Worm (Caenorhabditis elegans) whole organism, L1 larva: ENCODE results near the gene twk-34.

Source experiments
- C04F5.9 ChIP-seq: sonication (generic microtip); optimal IDR thresholded peaks from 2 replicates; lab custom pipeline; 2016; ENCODE audit warnings: missing genetic modification characterization, missing compliant biosample characterization
- C16A3.4 ChIP-seq: fragments of 150-350 bp; optimal IDR thresholded peaks from 2 replicates; lab custom pipeline; 2014; ENCODE audit warnings: missing biosample characterization, missing genetic modification characterization
- C34B4.2 ChIP-seq: sonication (generic microtip); optimal IDR thresholded peaks from 2 replicates; lab custom pipeline; 2017; ENCODE audit warnings: mild to moderate bottlenecking, missing genetic modification characterization, missing compliant biosample characterization
- F16B12.6 ChIP-seq: fragments of 150-350 bp; optimal IDR thresholded peaks from 2 replicates; lab custom pipeline; 2014; ENCODE audit warnings: missing biosample characterization, missing genetic modification characterization
- Y116A8C.19 ChIP-seq: sonication (generic microtip); optimal IDR thresholded peaks from 2 replicates; lab custom pipeline; 2016; ENCODE audit warnings: missing compliant biosample characterization, missing genetic modification characterization, borderline replicate concordance
- aha-1 ChIP-seq: fragments of 150-350 bp; optimal IDR thresholded peaks from 2 replicates; lab custom pipeline; 2014; ENCODE audit warnings: missing biosample characterization, missing genetic modification characterization
- ama-1 ChIP-seq: fragments of 150-350 bp; optimal IDR thresholded peaks from 2 replicates; lab custom pipeline; 2014
- blmp-1 ChIP-seq: fragments of 150-350 bp; optimal IDR thresholded peaks from 2 replicates; lab custom pipeline; 2014; ENCODE audit warnings: missing biosample characterization, missing genetic modification characterization
- ceh-8 ChIP-seq: fragments of 200-800 bp; sonication (Bioruptor generic); optimal IDR thresholded peaks from 2 replicates; lab custom pipeline; 2018; ENCODE audit warnings: mild to moderate bottlenecking, missing genetic modification characterization, moderate library complexity, missing compliant biosample characterization
- ceh-82 ChIP-seq, 3 experiments: fragments of 150-350 bp in 1 of 3; sonication (generic microtip) in 2 of 3; optimal IDR thresholded peaks; 2 replicates each; lab custom pipeline; 2014 to 2017; ENCODE audit warnings: missing biosample characterization in 3 of 3, missing genetic modification characterization in 3 of 3
- efl-3 ChIP-seq: fragments of 200-800 bp; sonication (Bioruptor generic); optimal IDR thresholded peaks from 2 replicates; lab custom pipeline; 2018; ENCODE audit warnings: mild to moderate bottlenecking, missing genetic modification characterization, missing compliant biosample characterization
- elt-2 ChIP-seq: sonication (generic microtip); optimal IDR thresholded peaks from 2 replicates; lab custom pipeline; 2016; ENCODE audit warnings: missing genetic modification characterization, mild to moderate bottlenecking, inconsistent platforms, missing compliant biosample characterization, missing genetic modification reagents
- ets-5 ChIP-seq: fragments of 200-800 bp; sonication (Bioruptor generic); IDR thresholded peaks from 2 replicates; pipeline ENCODE4 v1.3.6; 2022; ENCODE audit warnings: missing genetic modification characterization, missing compliant biosample characterization
- fkh-10 ChIP-seq: sonication (generic microtip); optimal IDR thresholded peaks from 2 replicates; lab custom pipeline; 2017; ENCODE audit warnings: missing biosample characterization, missing genetic modification reagents, missing genetic modification characterization
- fkh-4 ChIP-seq: sonication (generic microtip); optimal IDR thresholded peaks from 2 replicates; lab custom pipeline; 2016; ENCODE audit warnings: missing compliant biosample characterization, missing genetic modification characterization, borderline replicate concordance
- hlh-17 ChIP-seq: fragments of 200-800 bp; sonication (Bioruptor generic); optimal IDR thresholded peaks from 2 replicates; lab custom pipeline; 2018; ENCODE audit warnings: missing genetic modification characterization, mild to moderate bottlenecking, missing compliant biosample characterization, moderate library complexity, borderline replicate concordance
- hlh-4 ChIP-seq: sonication (generic microtip); optimal IDR thresholded peaks from 2 replicates; lab custom pipeline; 2016; ENCODE audit warnings: mild to moderate bottlenecking, missing genetic modification characterization, missing compliant biosample characterization
- hpl-2 ChIP-seq: fragments of 150-350 bp; optimal IDR thresholded peaks from 2 replicates; lab custom pipeline; 2014; ENCODE audit warnings: missing biosample characterization, missing genetic modification reagents, missing genetic modification characterization
- irx-1 ChIP-seq: sonication (generic microtip); optimal IDR thresholded peaks from 2 replicates; lab custom pipeline; 2016; ENCODE audit warnings: missing genetic modification characterization, missing compliant biosample characterization
- isw-1 ChIP-seq: fragments of 200-800 bp; sonication (Bioruptor generic); IDR thresholded peaks from 2 replicates; pipeline ENCODE4 v1.3.6; 2022; ENCODE audit warnings: missing genetic modification characterization, missing compliant biosample characterization
- lin-13 ChIP-seq: fragments of 150-350 bp; optimal IDR thresholded peaks from 2 replicates; lab custom pipeline; 2014; ENCODE audit warnings: missing biosample characterization, missing genetic modification reagents, missing genetic modification characterization
- lin-15B ChIP-seq: fragments of 150-350 bp; sonication (generic microtip); optimal IDR thresholded peaks from 3 replicates; lab custom pipeline; 2014; ENCODE audit warnings: missing biosample characterization, missing genetic modification characterization
- lin-35 ChIP-seq, 2 experiments: fragments of 150-350 bp; optimal IDR thresholded peaks; 2 replicates each; lab custom pipeline; 2014; ENCODE audit warnings: missing biosample characterization in 2 of 2, missing genetic modification characterization in 2 of 2, missing genetic modification reagents in 2 of 2
- lir-3 ChIP-seq: sonication (generic microtip); optimal IDR thresholded peaks from 2 replicates; lab custom pipeline; 2016; ENCODE audit warnings: mild to moderate bottlenecking, missing genetic modification characterization, moderate library complexity, missing compliant biosample characterization; ENCODE audit not compliant: poor library complexity
- lsy-2 ChIP-seq, 2 experiments: fragments of 150-350 bp; optimal IDR thresholded peaks; 2 replicates each; lab custom pipeline; 2014; ENCODE audit warnings: missing biosample characterization in 2 of 2, missing genetic modification characterization in 2 of 2
- mdl-1 ChIP-seq, 2 experiments: fragments of 150-350 bp; optimal IDR thresholded peaks; 2 replicates each; lab custom pipeline; 2014 to 2017; ENCODE audit warnings: missing biosample characterization in 2 of 2, missing genetic modification characterization in 2 of 2, inconsistent platforms in 1 of 2
- mef-2 ChIP-seq: fragments of 150-350 bp; optimal IDR thresholded peaks from 2 replicates; lab custom pipeline; 2014; ENCODE audit warnings: missing biosample characterization, missing genetic modification characterization
- mep-1 ChIP-seq: fragments of 150-350 bp; optimal IDR thresholded peaks from 2 replicates; lab custom pipeline; 2014; ENCODE audit warnings: missing biosample characterization, missing genetic modification characterization
- nhr-19 ChIP-seq: fragments of 200-800 bp; sonication (Bioruptor generic); conservative IDR thresholded peaks from 2 replicates; pipeline ENCODE4 v1.3.6; 2022; ENCODE audit warnings: missing genetic modification characterization, missing compliant biosample characterization
- nhr-20 ChIP-seq: sonication (generic microtip); optimal IDR thresholded peaks from 2 replicates; lab custom pipeline; 2016; ENCODE audit warnings: mild to moderate bottlenecking, missing genetic modification characterization, missing compliant biosample characterization
- nhr-28 ChIP-seq: fragments of 150-350 bp; optimal IDR thresholded peaks from 2 replicates; lab custom pipeline; 2014; ENCODE audit warnings: missing biosample characterization, missing genetic modification characterization
- nhr-85 ChIP-seq: sonication (generic microtip); peaks from one replicate; lab custom pipeline; 2016; ENCODE audit warnings: missing genetic modification characterization, inconsistent platforms, missing compliant biosample characterization
- nhr-90 ChIP-seq: sonication (generic microtip); optimal IDR thresholded peaks from 2 replicates; lab custom pipeline; 2016; ENCODE audit warnings: mild to moderate bottlenecking, missing genetic modification characterization, missing compliant biosample characterization; ENCODE audit not compliant: poor library complexity
- pax-3 ChIP-seq: fragments of 200-800 bp; sonication (Bioruptor generic); optimal IDR thresholded peaks from 2 replicates; lab custom pipeline; 2018; ENCODE audit warnings: mild to moderate bottlenecking, missing genetic modification characterization, moderate library complexity, missing compliant biosample characterization
- pqm-1 ChIP-seq: sonication (generic microtip); optimal IDR thresholded peaks from 3 replicates; lab custom pipeline; 2017; ENCODE audit warnings: missing biosample characterization, missing genetic modification characterization
- sox-4 ChIP-seq: sonication (generic microtip); optimal IDR thresholded peaks from 2 replicates; lab custom pipeline; 2016; ENCODE audit warnings: missing genetic modification characterization, missing compliant biosample characterization
- sup-37 ChIP-seq: fragments of 200-800 bp; sonication (Bioruptor generic); optimal IDR thresholded peaks from 2 replicates; lab custom pipeline; 2018; ENCODE audit warnings: mild to moderate bottlenecking, missing genetic modification characterization, missing compliant biosample characterization
- unc-130 ChIP-seq: fragments of 150-350 bp; optimal IDR thresholded peaks from 2 replicates; lab custom pipeline; 2017; ENCODE audit warnings: missing biosample characterization, missing genetic modification characterization, inconsistent platforms
- unc-30 ChIP-seq: sonication (generic microtip); optimal IDR thresholded peaks from 2 replicates; lab custom pipeline; 2017; ENCODE audit warnings: missing biosample characterization, missing genetic modification characterization
- unc-86 ChIP-seq: sonication (generic microtip); optimal IDR thresholded peaks from 2 replicates; lab custom pipeline; 2016; ENCODE audit warnings: missing genetic modification characterization, missing compliant biosample characterization
- unc-98 ChIP-seq: fragments of 200-800 bp; sonication (Bioruptor generic); IDR thresholded peaks from 2 replicates; pipeline ENCODE4 v1.3.6; 2022; ENCODE audit warnings: missing genetic modification characterization, missing compliant biosample characterization

The twk-34 gene

ce11 chrV:15664053-15664661 lies 40.6 kb upstream of the twk-34 start (continued):
- TF ChIP-seq fkh-4 (tag; lab: Kevin White, UChicago): no peak
- no peak for TF ChIP-seq lin-13
- no peak for TF ChIP-seq nhr-28 (tag; lab: Kevin White, UChicago)
- no peak for TF ChIP-seq nhr-19
- no peak for TF ChIP-seq hpl-2 (GFP tag; lab: Kevin White, UChicago)
- no peak for TF ChIP-seq sup-37 (GFP tag; lab: Kevin White, UChicago)
- TF ChIP-seq mef-2 (tag; lab: Kevin White, UChicago): no peak
- no peak for TF ChIP-seq unc-130
- no peak for TF ChIP-seq sox-4 (tag; lab: Kevin White, UChicago)
- TF ChIP-seq unc-86 (tag; lab: Kevin White, UChicago): no peak
- TF ChIP-seq C16A3.4 (tag; lab: Kevin White, UChicago): peak; percentile 47
- no peak for TF ChIP-seq F16B12.6 (tag; lab: Kevin White, UChicago)
- TF ChIP-seq ceh-82 (tag; optimal IDR thresholded peaks at IDR 0.05; lab: Kevin White, UChicago): peak in 1 of 3 experiments; percentile 24
- TF ChIP-seq ama-1: no peak
- TF ChIP-seq aha-1 (tag; lab: Kevin White, UChicago): no peak
- no peak for TF ChIP-seq C34B4.2 (tag; lab: Kevin White, UChicago)
- no peak for TF ChIP-seq lin-15B
- peak; percentile 59 for TF ChIP-seq mep-1
- no peak for TF ChIP-seq isw-1 (GFP tag; lab: Robert Waterston, UW)
- no peak for TF ChIP-seq Y116A8C.19 (tag; lab: Kevin White, UChicago)
- TF ChIP-seq unc-30 (tag; lab: Kevin White, UChicago): no peak
- no peak for TF ChIP-seq fkh-10 (GFP tag; lab: Kevin White, UChicago)
- TF ChIP-seq C04F5.9 (tag; lab: Kevin White, UChicago): no peak
- no peak for TF ChIP-seq unc-98 (GFP tag; lab: Robert Waterston, UW)
- peak; percentile 89 for TF ChIP-seq nhr-85 (tag; lab: Kevin White, UChicago)
- TF ChIP-seq lir-3 (tag; lab: Kevin White, UChicago): no peak
- no peak for TF ChIP-seq ets-5
- no peak for TF ChIP-seq efl-3
- no peak for TF ChIP-seq ceh-8 (GFP tag; lab: Kevin White, UChicago)
- peak; percentile 55 to 71 for TF ChIP-seq lsy-2 (tag; optimal IDR thresholded peaks at IDR 0.05; lab: Kevin White, UChicago)
- no peak for TF ChIP-seq hlh-4 (tag; lab: Kevin White, UChicago)
- TF ChIP-seq nhr-20 (tag; lab: Kevin White, UChicago): peak; percentile 81
- no peak for TF ChIP-seq hlh-17

- peak in 1 of 2 experiments; percentile 61 for TF ChIP-seq mdl-1 (tag; optimal IDR thresholded peaks at IDR 0.05; lab: Kevin White, UChicago)
- TF ChIP-seq nhr-90 (tag; lab: Kevin White, UChicago): peak; percentile 63
- peak; percentile 62 for TF ChIP-seq nhr-20 (tag; lab: Kevin White, UChicago)
- TF ChIP-seq elt-2 (tag; lab: Kevin White, UChicago): peak; percentile 98
- TF ChIP-seq irx-1 (tag; lab: Kevin White, UChicago): no peak
- TF ChIP-seq mef-2 (tag; lab: Kevin White, UChicago): no peak
- TF ChIP-seq blmp-1: peak; percentile 46
- no peak for TF ChIP-seq pax-3
- peak; percentile 13 for TF ChIP-seq pqm-1 (tag; lab: Kevin White, UChicago)
- peak in 1 of 2 experiments; percentile 58 for TF ChIP-seq lin-35 (GFP tag; optimal IDR thresholded peaks at IDR 0.05; lab: Kevin White, UChicago)
Measured at ce11 chrV:15666718-15667117, 38.0 kb upstream of the twk-34 start.
